Worm (Caenorhabditis elegans) whole organism, early embryonic: Measurements from ENCODE around the gene dpl-1.

Experiments
- B0310.2 ChIP-seq: sonication (generic microtip); optimal IDR thresholded peaks from 2 replicates; lab custom pipeline; 2016; ENCODE audit warnings: mild to moderate bottlenecking, missing genetic modification characterization, missing compliant biosample characterization
- F13C5.2 ChIP-seq: sonication (generic microtip); optimal IDR thresholded peaks from 2 replicates; lab custom pipeline; 2017; ENCODE audit warnings: mild to moderate bottlenecking, missing genetic modification characterization, inconsistent platforms, missing compliant biosample characterization
- aly-1 ChIP-seq: sonication (generic microtip); optimal IDR thresholded peaks from 2 replicates; lab custom pipeline; 2016; ENCODE audit warnings: missing genetic modification characterization, missing compliant biosample characterization
- ama-1 ChIP-seq: fragments of 150-350 bp; optimal IDR thresholded peaks from 2 replicates; lab custom pipeline; 2014
- ceh-13 ChIP-seq: fragments of 200-800 bp; sonication (Bioruptor generic); optimal IDR thresholded peaks from 2 replicates; lab custom pipeline; 2018; ENCODE audit warnings: mild to moderate bottlenecking, missing genetic modification characterization, missing compliant biosample characterization
- ceh-36 ChIP-seq: sonication (generic microtip); optimal IDR thresholded peaks from 2 replicates; lab custom pipeline; 2016; ENCODE audit warnings: missing genetic modification characterization, inconsistent platforms, missing compliant biosample characterization
- ets-7 ChIP-seq: sonication (generic microtip); optimal IDR thresholded peaks from 2 replicates; lab custom pipeline; 2016; ENCODE audit warnings: missing genotype, missing genetic modification characterization, missing compliant biosample characterization
- flt-1 ChIP-seq: fragments of 200-800 bp; sonication (Bioruptor generic); IDR thresholded peaks from 2 replicates; pipeline ENCODE4 v1.3.6; 2022; ENCODE audit warnings: missing genetic modification characterization, missing compliant biosample characterization
- hmbx-1 ChIP-seq: sonication (generic microtip); optimal IDR thresholded peaks from 2 replicates; lab custom pipeline; 2016; ENCODE audit warnings: mild to moderate bottlenecking, missing genetic modification characterization, missing compliant biosample characterization
- hmg-4 ChIP-seq: fragments of 200-800 bp; sonication (Bioruptor generic); optimal IDR thresholded peaks from 2 replicates; lab custom pipeline; 2018; ENCODE audit warnings: mild to moderate bottlenecking, missing genetic modification characterization, missing compliant biosample characterization
- hnd-1 ChIP-seq: sonication (generic microtip); optimal IDR thresholded peaks from 2 replicates; lab custom pipeline; 2016; ENCODE audit warnings: missing genetic modification characterization, missing compliant biosample characterization
- pes-1 ChIP-seq: fragments of 200-800 bp; sonication (Bioruptor generic); IDR thresholded peaks from 2 replicates; pipeline ENCODE4 v1.3.6; 2022; ENCODE audit warnings: missing genetic modification reagents, missing genetic modification characterization, missing compliant biosample characterization
- scrt-1 ChIP-seq: fragments of 200-800 bp; sonication (Bioruptor generic); IDR thresholded peaks from 2 replicates; pipeline ENCODE4 v1.3.6; 2022; ENCODE audit warnings: missing genetic modification characterization, missing compliant biosample characterization
- sea-1 ChIP-seq: fragments of 200-800 bp; sonication (Bioruptor generic); conservative IDR thresholded peaks from 2 replicates; pipeline ENCODE4 v1.3.6; 2022; ENCODE audit warnings: missing genetic modification characterization, missing compliant biosample characterization
- tbx-11 ChIP-seq: fragments of 200-800 bp; sonication (Bioruptor generic); IDR thresholded peaks from 2 replicates; pipeline ENCODE4 v1.3.6; 2022; ENCODE audit warnings: missing genetic modification characterization, missing compliant biosample characterization
- tbx-37 ChIP-seq: fragments of 200-800 bp; sonication (Bioruptor generic); conservative IDR thresholded peaks from 2 replicates; pipeline ENCODE4 v1.3.6; 2022; ENCODE audit warnings: missing genetic modification reagents, missing genetic modification characterization, missing compliant biosample characterization
- tra-4 ChIP-seq: sonication (generic microtip); optimal IDR thresholded peaks from 2 replicates; lab custom pipeline; 2017; ENCODE audit warnings: missing genetic modification characterization, missing compliant biosample characterization

dpl-1 gene

DNA sequence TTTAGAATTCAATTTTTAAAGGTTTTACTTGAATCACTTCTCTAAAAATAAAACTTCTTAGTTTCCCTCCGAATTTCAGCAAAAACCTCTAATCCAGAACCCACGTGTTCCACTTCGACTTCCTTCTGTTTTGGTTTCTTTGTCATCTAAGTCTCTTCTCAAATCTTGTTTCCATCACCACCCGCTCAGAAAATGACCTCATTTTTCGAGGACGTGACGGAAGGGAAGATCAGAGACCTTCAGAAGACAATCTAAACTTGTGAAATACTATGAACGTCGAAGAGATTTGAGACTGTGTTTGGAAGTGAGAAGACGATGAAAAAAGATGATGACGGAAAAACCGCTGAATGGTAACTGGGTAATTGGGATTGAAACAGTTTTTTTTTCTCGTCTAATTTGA, 19.9 kb downstream of the dpl-1 start:
- TF ChIP-seq scrt-1 (no peak), sea-1 (GFP tag; lab: Robert Waterston, UW) (no peak), tra-4 (tag; lab: Kevin White, UChicago) (no peak), pes-1 (no peak), aly-1 (tag; lab: Kevin White, UChicago) (no peak), ama-1 (lab: Kevin White, UChicago) (no peak), F13C5.2 (tag; lab: Kevin White, UChicago) (no peak), hnd-1 (tag; lab: Kevin White, UChicago) (no peak), tbx-37 (GFP tag; lab: Robert Waterston, UW) (no peak), hmg-4 (GFP tag; lab: Kevin White, UChicago) (no peak), ceh-13 (GFP tag; lab: Kevin White, UChicago) (no peak), hmbx-1 (tag; lab: Kevin White, UChicago) (no peak), ceh-36 (tag; lab: Kevin White, UChicago) (no peak), flt-1 (GFP tag; lab: Robert Waterston, UW) (no peak), ets-7 (tag; lab: Kevin White, UChicago) (no peak), B0310.2 (tag; lab: Kevin White, UChicago) (no peak), tbx-11 (GFP tag; lab: Robert Waterston, UW) (no peak)

DNA sequence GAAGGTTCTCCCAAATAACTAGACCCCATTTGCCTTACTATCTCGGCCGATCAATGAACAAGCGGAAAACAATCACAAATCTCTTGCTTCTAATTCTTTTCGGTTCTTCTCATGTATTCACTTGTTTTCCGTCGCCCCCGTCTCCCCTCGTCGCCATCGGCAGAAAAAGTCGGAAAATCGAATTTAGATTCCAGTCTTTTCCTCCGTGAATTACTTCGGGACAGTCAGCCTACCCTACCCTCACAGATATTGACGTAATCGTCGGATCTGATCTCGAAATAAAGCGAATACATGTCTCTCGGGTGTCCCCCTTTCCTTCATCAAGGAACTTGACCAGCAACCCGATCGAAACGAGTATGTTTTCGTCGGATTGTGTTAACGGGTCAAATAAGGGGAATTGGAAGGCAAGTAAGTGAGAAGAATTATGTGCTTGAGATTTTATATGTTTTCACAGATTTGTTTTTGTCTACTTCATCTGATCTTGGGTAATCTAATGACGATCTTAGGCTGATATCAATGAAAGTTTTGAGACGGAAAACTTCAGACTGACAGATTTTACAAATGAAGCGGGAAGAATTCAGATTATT, 20.9 kb downstream of the dpl-1 start:
- TF ChIP-seq tbx-11 (GFP tag; lab: Robert Waterston, UW): no peak
- TF ChIP-seq F13C5.2 (tag; lab: Kevin White, UChicago): no peak
- TF ChIP-seq ceh-36 (tag; lab: Kevin White, UChicago): no peak

DNA sequence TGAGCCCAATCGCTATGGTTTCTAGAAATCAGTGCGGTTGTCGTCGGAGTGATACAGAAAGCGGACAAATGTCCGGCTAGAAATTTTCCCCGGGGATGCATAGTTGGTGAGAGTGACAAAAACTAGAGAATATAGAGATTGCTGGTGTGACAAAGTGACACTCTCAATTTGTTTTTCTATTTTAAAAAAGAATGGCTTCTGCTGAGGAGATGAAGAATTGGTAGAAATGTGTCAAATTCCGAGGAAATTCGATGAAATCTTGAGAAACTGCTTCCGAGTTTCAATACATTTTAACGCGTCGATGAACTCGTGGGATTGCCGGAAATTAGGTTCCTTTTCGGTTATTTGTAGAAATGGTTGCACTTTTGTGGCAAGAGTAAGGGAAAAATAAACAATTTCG, 24.5 kb downstream of the dpl-1 start, which contains the start of gene twk-4:
Gene twk-4, minus strand, starts transcription at position 101 of the 400 bp plus-strand sequence.
- TF ChIP-seq flt-1 (GFP tag; lab: Robert Waterston, UW) (no peak), sea-1 (GFP tag; lab: Robert Waterston, UW) (no peak), B0310.2 (tag; lab: Kevin White, UChicago) (no peak), tbx-37 (GFP tag; lab: Robert Waterston, UW) (no peak), ceh-36 (tag; lab: Kevin White, UChicago) (no peak), tbx-11 (GFP tag; lab: Robert Waterston, UW) (no peak), ceh-13 (GFP tag; lab: Kevin White, UChicago) (no peak), hmbx-1 (tag; lab: Kevin White, UChicago) (no peak), ama-1 (lab: Kevin White, UChicago) (no peak), hnd-1 (tag; lab: Kevin White, UChicago) (no peak), hmg-4 (GFP tag; lab: Kevin White, UChicago) (no peak), ets-7 (tag; lab: Kevin White, UChicago) (no peak), pes-1 (no peak), scrt-1 (no peak), F13C5.2 (tag; lab: Kevin White, UChicago) (no peak), aly-1 (tag; lab: Kevin White, UChicago) (no peak), tra-4 (tag; lab: Kevin White, UChicago) (no peak)

DNA sequence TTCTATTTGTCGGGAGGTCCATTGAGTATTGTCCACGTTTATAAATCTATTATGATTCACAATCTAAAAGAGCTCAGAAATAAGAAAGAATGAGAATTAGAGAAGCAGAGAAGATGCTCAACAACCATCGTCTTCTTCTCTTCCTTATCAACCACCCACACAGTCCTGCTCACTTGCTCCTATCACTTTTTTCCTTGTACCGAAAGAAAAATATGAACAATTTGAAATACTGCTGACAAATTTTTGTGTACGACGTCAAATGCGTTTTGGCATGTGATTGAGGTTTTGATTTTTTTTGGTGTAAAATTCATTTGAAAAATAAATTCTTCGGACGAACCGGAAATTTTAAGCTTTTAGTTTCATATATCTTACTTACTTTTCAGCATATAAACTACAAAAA, 26.6 kb downstream of the dpl-1 start:
- TF ChIP-seq ama-1 (lab: Kevin White, UChicago) (no peak), tbx-11 (GFP tag; lab: Robert Waterston, UW) (no peak), hmg-4 (GFP tag; lab: Kevin White, UChicago) (no peak), tbx-37 (GFP tag; lab: Robert Waterston, UW) (no peak), hnd-1 (tag; lab: Kevin White, UChicago) (no peak), scrt-1 (no peak)

DNA sequence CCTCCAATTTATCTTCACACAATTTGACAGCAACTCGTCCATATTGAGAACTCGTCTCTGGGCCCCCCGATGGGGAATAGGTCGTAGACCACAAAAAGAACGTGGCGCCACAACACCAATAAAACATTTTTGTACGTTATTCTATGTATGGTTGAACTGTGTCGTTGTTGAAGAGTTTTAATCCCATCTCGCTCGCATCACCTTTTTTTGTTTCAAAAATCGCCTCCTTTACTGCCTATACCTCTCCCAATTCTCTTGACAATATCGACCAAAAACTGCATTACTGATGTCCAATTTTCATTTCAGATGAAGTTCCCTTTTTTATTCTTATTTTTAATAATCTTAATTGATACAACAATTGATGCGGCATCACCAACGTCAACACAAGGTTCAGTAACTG, 27.5 kb downstream of the dpl-1 start, which contains the start of gene let-23:
Gene let-23, plus strand, starts transcription at position 301 of the 400 bp plus-strand sequence.
- no peak for TF ChIP-seq B0310.2 (tag; lab: Kevin White, UChicago)
- no peak for TF ChIP-seq hmbx-1 (tag; lab: Kevin White, UChicago)
- TF ChIP-seq pes-1: no peak
- TF ChIP-seq hnd-1 (tag; lab: Kevin White, UChicago): no peak
- no peak for TF ChIP-seq scrt-1
- no peak for TF ChIP-seq hmg-4 (GFP tag; lab: Kevin White, UChicago)
- TF ChIP-seq ama-1 (lab: Kevin White, UChicago): no peak
- TF ChIP-seq ets-7 (tag; lab: Kevin White, UChicago): no peak
- TF ChIP-seq tbx-37 (GFP tag; lab: Robert Waterston, UW): no peak
- no peak for TF ChIP-seq sea-1 (GFP tag; lab: Robert Waterston, UW)
- TF ChIP-seq ceh-13 (GFP tag; lab: Kevin White, UChicago): no peak
- no peak for TF ChIP-seq ceh-36 (tag; lab: Kevin White, UChicago)
- TF ChIP-seq aly-1 (tag; lab: Kevin White, UChicago): no peak
- no peak for TF ChIP-seq tbx-11 (GFP tag; lab: Robert Waterston, UW)
- no peak for TF ChIP-seq flt-1 (GFP tag; lab: Robert Waterston, UW)
- TF ChIP-seq tra-4 (tag; lab: Kevin White, UChicago): no peak
- TF ChIP-seq F13C5.2 (tag; lab: Kevin White, UChicago): no peak

DNA sequence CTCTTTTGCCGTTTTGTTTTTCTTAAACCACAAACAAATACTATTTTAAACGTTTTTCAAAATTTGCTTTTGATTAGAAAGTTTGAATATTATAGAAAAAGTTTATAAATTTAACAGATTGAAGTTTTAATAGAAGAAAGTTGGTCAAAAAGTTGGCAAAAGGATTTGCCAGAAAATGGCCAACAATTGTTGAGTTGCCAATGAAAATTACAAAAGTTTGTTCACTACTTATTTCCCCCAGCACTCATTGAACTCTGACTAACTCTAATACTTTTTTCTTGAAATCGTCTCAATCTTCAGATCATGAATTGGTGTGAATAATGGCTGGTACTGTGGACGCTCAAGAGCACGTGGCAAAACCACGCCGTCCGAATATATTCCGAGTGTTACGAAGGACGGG, 40.4 kb downstream of the dpl-1 start, which contains the start of gene ZK1067.4:
Gene ZK1067.4, plus strand, starts transcription at position 301 of the 400 bp plus-strand sequence.
- TF ChIP-seq tbx-37 (GFP tag; lab: Robert Waterston, UW): no peak
- TF ChIP-seq aly-1 (tag; lab: Kevin White, UChicago): no peak
- TF ChIP-seq B0310.2 (tag; lab: Kevin White, UChicago): no peak
- no peak for TF ChIP-seq hmg-4 (GFP tag; lab: Kevin White, UChicago)
- no peak for TF ChIP-seq pes-1
- TF ChIP-seq F13C5.2 (tag; lab: Kevin White, UChicago): no peak

DNA sequence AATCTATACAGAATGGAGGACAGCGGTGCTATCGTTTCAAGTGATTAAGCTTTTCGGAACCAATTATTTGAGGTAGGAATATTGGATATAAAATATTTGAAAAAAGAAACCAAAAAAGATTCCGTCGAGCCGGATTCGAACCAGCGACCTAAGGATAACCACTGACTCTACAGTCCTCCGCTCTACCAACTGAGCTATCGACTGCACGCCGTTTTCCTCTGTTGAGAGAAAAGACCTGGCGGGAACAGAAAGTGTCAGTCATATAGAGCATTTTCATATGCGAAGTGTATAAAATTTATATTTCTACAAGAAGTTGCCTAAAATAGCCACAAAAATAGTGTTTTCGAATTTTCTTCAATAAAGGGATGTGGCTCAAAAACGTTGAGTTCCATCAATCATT, 42.0 kb downstream of the dpl-1 start:
- TF ChIP-seq scrt-1 (no peak), pes-1 (no peak), ceh-13 (GFP tag; lab: Kevin White, UChicago) (no peak), ets-7 (tag; lab: Kevin White, UChicago) (no peak), ceh-36 (tag; lab: Kevin White, UChicago) (no peak), tra-4 (tag; lab: Kevin White, UChicago) (no peak), B0310.2 (tag; lab: Kevin White, UChicago) (no peak)
